Fruit fly (Drosophila melanogaster) Kc167 (cell line): ENCODE results near the gene vsg.

Source experiments
- Myc ChIP-seq: fragments of >200 bp; optimal IDR thresholded peaks from 2 replicates; lab custom pipeline; 2017; ENCODE audit warnings: missing external identifiers
- Sin3A ChIP-seq: fragments of >200 bp; optimal IDR thresholded peaks from 2 replicates; lab custom pipeline; 2018; ENCODE audit warnings: missing external identifiers
- h ChIP-seq: fragments of >200 bp; optimal IDR thresholded peaks from 3 replicates; lab custom pipeline; 2018; ENCODE audit warnings: missing external identifiers
- psq ChIP-seq: fragments of >200 bp; optimal IDR thresholded peaks from 2 replicates; lab custom pipeline; 2017; ENCODE audit warnings: missing external identifiers
- ttk ChIP-seq: sonication (Bioruptor generic); optimal IDR thresholded peaks from 2 replicates; lab custom pipeline; 2017; ENCODE audit warnings: missing external identifiers

dm6 chr3L:9677260-9677659 is 36.9 kb upstream of the vsg start:
- no peak for TF ChIP-seq Sin3A (lab: Kevin White, UChicago)
- TF ChIP-seq h (lab: Kevin White, UChicago) = no peak
- no peak for TF ChIP-seq psq (lab: Kevin White, UChicago)
- TF ChIP-seq ttk (lab: Kevin White, UChicago) = no peak
- no peak for TF ChIP-seq Myc (lab: Kevin White, UChicago)
